Fruit fly (Drosophila melanogaster): ENCODE measurements around the gene moi.

moi gene

dm6 chr3R:18243718-18244170, 11.6 kb upstream of the moi start (continued):
- TF ChIP-seq CG4328 (GFP tag; optimal IDR thresholded peaks at IDR 0.05) (no peak), CG3847 (GFP tag; IDR thresholded peaks at IDR 0.05) (no peak), Hey (tag; optimal IDR thresholded peaks at IDR 0.05) (no peak), CG14014 (GFP tag; IDR thresholded peaks at IDR 0.05) (0 out of 2 replicates have a peak, but pooled peaks have one; percentile 25), mirr (GFP tag; optimal IDR thresholded peaks at IDR 0.05) (peak; percentile 49), CG1602 (GFP tag; optimal IDR thresholded peaks at IDR 0.05) (no peak), Sry-δ (GFP tag; optimal IDR thresholded peaks at IDR 0.05) (no peak), klu (GFP tag; IDR thresholded peaks at IDR 0.05) (no peak), CG1529 (GFP tag; optimal IDR thresholded peaks at IDR 0.05) (no peak), pros (GFP tag; optimal IDR thresholded peaks at IDR 0.05) (no peak), CG34376 (GFP tag; optimal IDR thresholded peaks at IDR 0.05) (no peak), CG15073 (GFP tag; optimal IDR thresholded peaks at IDR 0.05) (no peak), CG30431 (GFP tag; optimal IDR thresholded peaks at IDR 0.05) (no peak), CG5180 (GFP tag; optimal IDR thresholded peaks at IDR 0.05) (no peak), da (GFP tag; optimal IDR thresholded peaks at IDR 0.05) (no peak), tap (tag; optimal IDR thresholded peaks at IDR 0.05) (no peak), sd (tag; optimal IDR thresholded peaks at IDR 0.05) (no peak), CG9932 (GFP tag; IDR thresholded peaks at IDR 0.05) (0 out of 2 replicates have a peak, but pooled peaks have one; percentile 6), CG31365 (tag; optimal IDR thresholded peaks at IDR 0.05) (no peak), pfk (GFP tag; optimal IDR thresholded peaks at IDR 0.05) (peak; percentile 2), CG16815 (GFP tag; optimal IDR thresholded peaks at IDR 0.05) (no peak), Fer1 (GFP tag; optimal IDR thresholded peaks at IDR 0.05) (peak; percentile 20), al (GFP tag; IDR thresholded peaks at IDR 0.05) (no peak), CG9437 (GFP tag; optimal IDR thresholded peaks at IDR 0.05) (no peak), NK7.1 (GFP tag; optimal IDR thresholded peaks at IDR 0.05) (no peak), CG3281 (GFP tag; optimal IDR thresholded peaks at IDR 0.05) (peak; percentile 8), wek (GFP tag; optimal IDR thresholded peaks at IDR 0.05) (no peak), CG2129 (GFP tag; IDR thresholded peaks at IDR 0.05; ENCODE audit: partially characterized antibody) (no peak), CG10321 (GFP tag; IDR thresholded peaks at IDR 0.05) (no peak), stc (GFP tag; IDR thresholded peaks at IDR 0.05) (no peak), CG1792 (GFP tag; optimal IDR thresholded peaks at IDR 0.05) (no peak), CG17361 (GFP tag; IDR thresholded peaks at IDR 0.05) (no peak), Hmr (GFP tag; optimal IDR thresholded peaks at IDR 0.05) (no peak), D (optimal IDR thresholded peaks at IDR 0.05) (no peak), D (GFP tag; optimal IDR thresholded peaks at IDR 0.05) (no peak), CG2116 (GFP tag; optimal IDR thresholded peaks at IDR 0.05) (no peak), sens (GFP tag) (peak; percentile 60), Antp (GFP tag; optimal IDR thresholded peaks at IDR 0.05) (peak; percentile 24), Sry-β (GFP tag; optimal IDR thresholded peaks at IDR 0.05) (no peak), cad (GFP tag; optimal IDR thresholded peaks at IDR 0.05) (no peak), CG10267 (tag; optimal IDR thresholded peaks at IDR 0.05) (no peak), CG4854 (GFP tag; optimal IDR thresholded peaks at IDR 0.05) (no peak), CG42726 (GFP tag; IDR thresholded peaks at IDR 0.05; ENCODE audit: partially characterized antibody) (no peak), gcm (GFP tag; optimal IDR thresholded peaks at IDR 0.05) (no peak), jumu (GFP tag; optimal IDR thresholded peaks at IDR 0.05) (peak; percentile 1), Neu2 (GFP tag; optimal IDR thresholded peaks at IDR 0.05; ENCODE audit: borderline replicate concordance) (no peak), pan (optimal IDR thresholded peaks at IDR 0.05) (no peak), pan (GFP tag; optimal IDR thresholded peaks at IDR 0.05 in 1 of 2, IDR thresholded peaks at IDR 0.05 in 1 of 2) (peak in 1 of 2 experiments; percentile 14), CG5953 (GFP tag; IDR thresholded peaks at IDR 0.05) (no peak), aop (GFP tag; IDR thresholded peaks at IDR 0.05) (no peak), CG6765 (GFP tag; optimal IDR thresholded peaks at IDR 0.05) (peak; percentile 28), nau (GFP tag; optimal IDR thresholded peaks at IDR 0.05) (no peak)

Data from whole organism, embryonic.